Worm (Caenorhabditis elegans): ENCODE data around the gene C54F6.3.

DNA sequence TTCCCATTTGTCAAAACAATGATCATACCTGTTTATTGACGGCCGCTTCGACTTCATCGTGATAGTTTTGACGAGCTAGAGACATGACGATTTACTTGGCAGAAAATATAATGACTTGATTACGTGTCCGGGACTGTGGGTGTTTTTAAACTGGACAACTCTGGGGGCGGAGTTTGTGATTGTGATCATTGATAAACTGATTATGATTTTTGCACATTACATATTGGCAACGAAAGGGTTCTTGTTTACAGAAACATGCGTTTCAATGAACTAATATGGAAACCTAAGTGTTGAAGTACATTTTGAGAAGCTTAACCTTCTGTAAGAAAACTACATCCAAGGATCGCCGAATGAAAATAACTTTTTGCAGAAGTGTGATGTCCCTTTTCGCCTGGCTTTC is 14.4 kb downstream of the C54F6.3 start, which contains the start of gene ftn-1:
- TF ChIP-seq ceh-82 (tag; optimal IDR thresholded peaks at IDR 0.05) (no peak), ztf-4 (tag; optimal IDR thresholded peaks at IDR 0.05) (no peak), nhr-10 (tag; optimal IDR thresholded peaks at IDR 0.05) (no peak), aly-2 (tag; optimal IDR thresholded peaks at IDR 0.05) (no peak), alr-1 (tag; optimal IDR thresholded peaks at IDR 0.05) (no peak), nhr-25 (tag; optimal IDR thresholded peaks at IDR 0.05) (no peak), nhr-6 (tag; optimal IDR thresholded peaks at IDR 0.05) (no peak), zag-1 (tag; optimal IDR thresholded peaks at IDR 0.05) (no peak), snpc-4 (tag; optimal IDR thresholded peaks at IDR 0.05) (no peak), unc-62 (GFP tag; optimal IDR thresholded peaks at IDR 0.05) (no peak)

Measured in whole organism, L2 larva.